Fruit fly (Drosophila melanogaster) whole organism, embryonic: ENCODE results near the gene mRpL55.

Experiments used
- Antp ChIP-seq: fragments of 200-800 bp; sonication (Bioruptor generic); optimal IDR thresholded peaks from 3 replicates; lab custom pipeline; 2016; ENCODE audit warnings: missing biosample characterization, missing genetic modification characterization
- CG1024 ChIP-seq: fragments of 200-800 bp; sonication (Bioruptor generic); IDR thresholded peaks from 2 replicates; pipeline ENCODE4 v1.3.6; 2022; ENCODE audit warnings: missing biosample characterization, missing genetic modification characterization
- CG10979 ChIP-seq: fragments of 200-800 bp; sonication (Bioruptor generic); optimal IDR thresholded peaks from 2 replicates; lab custom pipeline; 2018; ENCODE audit warnings: missing biosample characterization, mild to moderate bottlenecking, missing genetic modification characterization, moderate library complexity
- CG11398 ChIP-seq: fragments of 200-800 bp; sonication (Bioruptor generic); optimal IDR thresholded peaks from 2 replicates; lab custom pipeline; 2016; ENCODE audit warnings: missing biosample characterization, missing genetic modification characterization
- CG12769 ChIP-seq: fragments of 200-800 bp; sonication (Bioruptor generic); optimal IDR thresholded peaks from 2 replicates; lab custom pipeline; 2019; ENCODE audit warnings: missing biosample characterization, mild to moderate bottlenecking, missing genetic modification characterization, moderate library complexity
- CG15601 ChIP-seq: fragments of 200-800 bp; sonication (Bioruptor generic); optimal IDR thresholded peaks from 3 replicates; lab custom pipeline; 2019; ENCODE audit warnings: missing biosample characterization, mild to moderate bottlenecking, missing genetic modification characterization, moderate library complexity
- CG1602 ChIP-seq: fragments of 200-800 bp; sonication (Bioruptor generic); optimal IDR thresholded peaks from 3 replicates; lab custom pipeline; 2016; ENCODE audit warnings: missing biosample characterization, missing genetic modification characterization
- CG1603 ChIP-seq: fragments of 200-800 bp; sonication (Bioruptor generic); optimal IDR thresholded peaks from 2 replicates; lab custom pipeline; 2019; ENCODE audit warnings: missing biosample characterization, mild to moderate bottlenecking, missing genetic modification characterization, moderate library complexity
- CG17186 ChIP-seq: fragments of 200-800 bp; sonication (Bioruptor generic); optimal IDR thresholded peaks from 3 replicates; lab custom pipeline; 2017; ENCODE audit warnings: missing biosample characterization, missing genetic modification reagents, missing genetic modification characterization
- CG17361 ChIP-seq: fragments of 200-800 bp; sonication (Bioruptor generic); IDR thresholded peaks from 3 replicates; pipeline ENCODE4 v1.3.6; 2022; ENCODE audit warnings: missing biosample characterization, missing genetic modification characterization
- CG18262 ChIP-seq: fragments of 200-800 bp; optimal IDR thresholded peaks from 3 replicates; lab custom pipeline; 2019; ENCODE audit warnings: missing biosample characterization, mild to moderate bottlenecking, missing genetic modification characterization, moderate library complexity
- CG3065 ChIP-seq: fragments of 200-800 bp; sonication (Bioruptor generic); optimal IDR thresholded peaks from 2 replicates; lab custom pipeline; 2016; ENCODE audit warnings: missing biosample characterization, missing genetic modification characterization
- CG33557 ChIP-seq: fragments of 200-800 bp; sonication (Bioruptor generic); optimal IDR thresholded peaks from 2 replicates; lab custom pipeline; 2019; ENCODE audit warnings: missing biosample characterization, mild to moderate bottlenecking, missing genetic modification characterization, moderate library complexity
- CG9876 ChIP-seq: fragments of 200-800 bp; sonication (Bioruptor generic); optimal IDR thresholded peaks from 2 replicates; lab custom pipeline; 2016; ENCODE audit warnings: missing biosample characterization, missing genetic modification characterization
- Deaf1 ChIP-seq: fragments of 200-800 bp; optimal IDR thresholded peaks from 3 replicates; lab custom pipeline; 2019; ENCODE audit warnings: missing biosample characterization, mild to moderate bottlenecking, missing genetic modification characterization, moderate library complexity
- Dfd ChIP-seq, 2 experiments: fragments of >200 bp; optimal IDR thresholded peaks; 2 replicates each; lab custom pipeline; 2017; ENCODE audit warnings: missing biosample characterization in 2 of 2, missing genetic modification characterization in 2 of 2
- Drgx ChIP-seq: fragments of 200-800 bp; sonication (Bioruptor generic); IDR thresholded peaks from 2 replicates; pipeline ENCODE4 v1.3.6; 2022; ENCODE audit warnings: missing biosample characterization, missing genetic modification characterization
- Ets65A ChIP-seq: fragments of 200-800 bp; sonication (Bioruptor generic); peaks from one replicate; lab custom pipeline; 2016; ENCODE audit warnings: missing biosample characterization, missing genetic modification characterization
- Med ChIP-seq: fragments of 200-800 bp; sonication (Bioruptor generic); peaks from one replicate; lab custom pipeline; 2016; ENCODE audit warnings: missing biosample characterization, missing genetic modification characterization, mild to moderate bottlenecking, inconsistent platforms, moderate library complexity
- Meics ChIP-seq: fragments of 200-800 bp; sonication (Bioruptor generic); optimal IDR thresholded peaks from 2 replicates; lab custom pipeline; 2017; ENCODE audit warnings: missing biosample characterization, mild to moderate bottlenecking, missing genetic modification characterization
- Nf-YC ChIP-seq: fragments of 200-800 bp; optimal IDR thresholded peaks from 3 replicates; lab custom pipeline; 2019; ENCODE audit warnings: missing biosample characterization, mild to moderate bottlenecking, missing genetic modification characterization, moderate library complexity
- Sox102F ChIP-seq: fragments of 200-800 bp; sonication (Bioruptor generic); optimal IDR thresholded peaks from 2 replicates; lab custom pipeline; 2018; ENCODE audit warnings: missing biosample characterization, mild to moderate bottlenecking, missing genetic modification characterization, moderate library complexity
- Tbp ChIP-seq: fragments of >200 bp; optimal IDR thresholded peaks from 2 replicates; lab custom pipeline; 2018; ENCODE audit warnings: missing biosample characterization, missing genetic modification characterization
- abd-A ChIP-seq: fragments of 200-800 bp; sonication (Bioruptor generic); optimal IDR thresholded peaks from 3 replicates; lab custom pipeline; 2019; ENCODE audit warnings: missing biosample characterization, mild to moderate bottlenecking, missing genetic modification characterization, moderate library complexity
- amos ChIP-seq: fragments of 200-800 bp; sonication (Bioruptor generic); IDR thresholded peaks from 2 replicates; pipeline ENCODE4 v1.3.6; 2022; ENCODE audit warnings: missing biosample characterization, missing genetic modification characterization; ENCODE audit not compliant: partially characterized antibody
- bsh ChIP-seq, 2 experiments: fragments of 200-800 bp; sonication (Bioruptor generic); optimal IDR thresholded peaks; 2 replicates each; lab custom pipeline; 2017 to 2018; ENCODE audit warnings: mild to moderate bottlenecking in 2 of 2, missing biosample characterization in 2 of 2, missing genetic modification characterization in 2 of 2, moderate library complexity in 1 of 2
- dmrt11E ChIP-seq: fragments of 200-800 bp; sonication (Bioruptor generic); optimal IDR thresholded peaks from 3 replicates; lab custom pipeline; 2018; ENCODE audit warnings: missing biosample characterization, mild to moderate bottlenecking, missing genetic modification characterization, moderate library complexity
- gcm ChIP-seq: fragments of 200-800 bp; sonication (Bioruptor generic); optimal IDR thresholded peaks from 2 replicates; lab custom pipeline; 2019; ENCODE audit warnings: missing biosample characterization, mild to moderate bottlenecking, missing genetic modification characterization, moderate library complexity
- gem ChIP-seq: fragments of 200-800 bp; sonication (Bioruptor generic); optimal IDR thresholded peaks from 2 replicates; lab custom pipeline; 2019; ENCODE audit warnings: missing biosample characterization, mild to moderate bottlenecking, missing genetic modification characterization, moderate library complexity
- inv ChIP-seq: fragments of 200-800 bp; sonication (Bioruptor generic); IDR thresholded peaks from 2 replicates; pipeline ENCODE4 v1.3.6; 2022; ENCODE audit warnings: missing biosample characterization, missing genetic modification characterization; ENCODE audit not compliant: partially characterized antibody
- nmo ChIP-seq: fragments of 200-800 bp; sonication (Bioruptor generic); optimal IDR thresholded peaks from 2 replicates; lab custom pipeline; 2018; ENCODE audit warnings: missing biosample characterization, mild to moderate bottlenecking, missing genetic modification characterization, moderate library complexity
- pho ChIP-seq: fragments of 200-800 bp; sonication (Bioruptor generic); optimal IDR thresholded peaks from 2 replicates; lab custom pipeline; 2016; ENCODE audit warnings: missing biosample characterization, missing genetic modification characterization
- phol ChIP-seq: fragments of 200-800 bp; sonication (Bioruptor generic); optimal IDR thresholded peaks from 3 replicates; lab custom pipeline; 2018; ENCODE audit warnings: missing biosample characterization, mild to moderate bottlenecking, missing genetic modification characterization, moderate library complexity
- pnt ChIP-seq: fragments of 200-800 bp; sonication (Bioruptor generic); optimal IDR thresholded peaks from 3 replicates; lab custom pipeline; 2016; ENCODE audit warnings: missing biosample characterization, missing genetic modification characterization
- psq ChIP-seq: fragments of 200-800 bp; sonication (Bioruptor generic); optimal IDR thresholded peaks from 2 replicates; lab custom pipeline; 2017; ENCODE audit warnings: missing biosample characterization, missing genetic modification characterization
- sens ChIP-seq: fragments of 200-800 bp; sonication (Bioruptor generic); peaks from one replicate; lab custom pipeline; 2016; ENCODE audit warnings: missing biosample characterization, missing genetic modification characterization
- tgo ChIP-seq: fragments of 200-800 bp; sonication (Bioruptor generic); IDR thresholded peaks from 3 replicates; pipeline ENCODE4 v1.3.6; 2022; ENCODE audit warnings: missing biosample characterization, missing genetic modification characterization
- vvl ChIP-seq: fragments of 200-800 bp; sonication (Bioruptor generic); IDR thresholded peaks from 2 replicates; pipeline ENCODE4 v1.3.6; 2022; ENCODE audit warnings: missing biosample characterization, missing genetic modification characterization

mRpL55 gene

DNA sequence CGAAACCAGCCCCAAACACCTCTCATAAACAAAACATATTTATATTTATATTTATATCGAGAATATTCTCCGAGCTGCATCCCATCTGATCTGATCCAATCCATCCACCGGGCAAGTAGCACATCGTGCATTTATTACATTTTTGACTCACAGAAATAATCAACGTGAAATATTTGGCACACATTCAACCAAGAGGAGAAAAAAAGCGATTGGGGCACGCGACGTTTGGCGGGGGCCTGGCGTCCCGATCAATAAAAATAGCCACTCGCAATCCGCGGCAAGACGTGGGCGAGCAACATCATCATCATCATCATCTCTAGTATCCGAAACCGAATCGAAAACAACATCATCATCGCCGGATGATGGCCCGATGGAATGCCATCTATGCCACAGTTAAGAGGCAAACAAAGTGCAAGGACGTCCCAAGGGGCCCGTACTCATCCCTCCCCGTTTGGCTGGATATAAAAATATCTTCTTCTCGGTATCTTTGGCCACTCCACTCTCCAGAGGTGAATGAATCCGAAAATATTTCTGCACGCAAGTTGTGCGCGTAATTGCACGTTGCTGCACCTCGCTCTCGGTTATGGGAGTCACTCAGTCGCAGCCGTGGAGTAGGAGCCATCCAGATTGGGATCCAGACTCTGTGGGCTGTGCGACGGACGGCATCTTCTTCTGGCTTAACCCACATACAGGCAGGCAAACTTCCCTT is 13.9 kb downstream of the mRpL55 start (continued):
- TF ChIP-seq CG11398 (GFP tag; lab: Kevin White, UChicago) = no peak
- no peak for TF ChIP-seq Antp
- TF ChIP-seq CG12769 (tag; lab: Kevin White, UChicago) = peak; percentile 63
- no peak for TF ChIP-seq Dfd (GFP tag; optimal IDR thresholded peaks at IDR 0.05; lab: Kevin White, UChicago)
- peak; percentile 6 for TF ChIP-seq abd-A (tag; lab: Kevin White, UChicago)
- no peak for TF ChIP-seq gcm (GFP tag; lab: Kevin White, UChicago)
- no peak for TF ChIP-seq psq
- TF ChIP-seq, all 482 proteins: peak for 8

DNA sequence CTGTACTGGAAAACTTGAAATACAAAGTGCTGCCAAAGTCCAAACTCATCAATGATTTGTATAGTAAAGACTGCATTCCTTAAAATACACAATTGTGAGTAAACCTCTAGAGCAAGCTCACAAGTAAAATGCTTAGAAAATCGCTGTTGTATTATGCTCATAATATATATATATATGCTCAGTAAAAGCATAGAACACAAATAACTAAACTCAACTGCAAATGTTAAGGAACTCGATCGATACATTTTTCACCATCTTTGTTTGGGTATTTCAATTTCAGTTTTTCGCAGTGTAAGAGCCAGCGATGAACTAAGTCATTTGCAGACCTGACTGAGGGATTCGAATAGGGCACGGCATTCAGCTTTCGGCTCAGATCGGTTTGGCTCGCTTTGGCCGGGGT is 15.6 kb downstream of the mRpL55 start:
- TF ChIP-seq bsh (GFP tag; optimal IDR thresholded peaks at IDR 0.05; lab: Kevin White, UChicago) (peak in 1 of 2 experiments; percentile 14), pho (GFP tag; lab: Kevin White, UChicago) (no peak)
- TF ChIP-seq, all 482 proteins: peak for 1

DNA sequence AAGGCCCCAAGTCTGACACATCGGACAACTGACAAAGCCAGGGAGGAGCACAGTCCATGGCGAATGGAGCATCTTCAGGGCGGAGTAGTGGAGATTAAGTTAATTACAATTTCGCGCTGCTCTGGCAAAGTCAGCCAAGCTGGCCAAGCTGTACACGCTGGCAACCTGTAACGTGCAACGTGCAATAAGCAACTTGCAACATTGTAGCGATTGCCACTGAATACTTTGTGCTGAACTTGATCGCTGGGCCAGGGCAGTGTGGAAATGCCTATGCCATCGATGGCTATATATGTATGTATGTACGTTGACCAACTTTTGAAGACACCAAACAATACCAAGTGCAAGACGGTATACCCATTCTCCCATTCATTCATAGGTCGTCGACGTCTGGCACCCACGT is 16.8 kb downstream of the mRpL55 start:
- no peak for TF ChIP-seq CG3065 (GFP tag; lab: Kevin White, UChicago)
- no peak for TF ChIP-seq Tbp (GFP tag; lab: Kevin White, UChicago)
- no peak for TF ChIP-seq CG1024
- no peak for TF ChIP-seq CG15601 (tag; lab: Kevin White, UChicago)
- TF ChIP-seq Deaf1 (tag; lab: Kevin White, UChicago) = no peak
- TF ChIP-seq Sox102F = no peak
- no peak for TF ChIP-seq CG17186 (GFP tag; lab: Kevin White, UChicago)
- TF ChIP-seq CG9876 (GFP tag; lab: Kevin White, UChicago) = no peak
- TF ChIP-seq Meics (GFP tag; lab: Kevin White, UChicago) = no peak
- TF ChIP-seq CG1602 = no peak
- no peak for TF ChIP-seq vvl (GFP tag; lab: Robert Waterston, UW)
- no peak for TF ChIP-seq amos (GFP tag; lab: Robert Waterston, UW)
- TF ChIP-seq tgo = no peak
- TF ChIP-seq Antp = no peak
- TF ChIP-seq CG33557 (GFP tag; lab: Kevin White, UChicago) = no peak
- no peak for TF ChIP-seq CG1603 (tag; lab: Kevin White, UChicago)

DNA sequence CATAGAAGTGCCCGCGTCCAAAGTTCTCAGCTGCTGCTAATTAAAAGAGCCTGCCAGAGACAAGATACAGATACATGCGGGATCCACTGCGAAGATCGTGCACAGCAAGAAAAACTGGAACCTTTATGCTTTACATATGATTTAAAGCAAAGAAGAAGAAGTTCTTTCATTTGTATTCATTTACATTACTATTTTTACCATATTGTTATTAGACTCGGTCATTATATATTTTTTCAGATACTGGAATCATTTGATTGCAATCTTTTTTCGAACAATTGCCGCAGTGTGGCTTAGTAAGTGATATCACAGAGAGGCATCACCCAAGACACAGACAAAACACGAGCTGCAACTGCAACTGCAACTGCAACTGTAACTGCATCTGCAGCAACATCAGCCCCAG is 19.6 kb downstream of the mRpL55 start:
- TF ChIP-seq gem (tag; lab: Kevin White, UChicago) (peak; percentile 2), bsh (GFP tag; optimal IDR thresholded peaks at IDR 0.05; lab: Kevin White, UChicago) (peak in 1 of 2 experiments; percentile 22), inv (GFP tag; lab: Robert Waterston, UW) (no peak), Nf-YC (tag; lab: Kevin White, UChicago) (no peak), Ets65A (GFP tag; lab: Kevin White, UChicago) (peak; percentile 80), pnt (no peak), CG17361 (GFP tag; lab: Robert Waterston, UW) (no peak), sens (peak; percentile 74), Med (GFP tag; lab: Kevin White, UChicago) (peak; percentile 39), CG18262 (tag; lab: Kevin White, UChicago) (peak; percentile 14), Drgx (GFP tag; lab: Robert Waterston, UW) (peak; percentile 67), phol (tag; lab: Kevin White, UChicago) (peak; percentile 9), gcm (GFP tag; lab: Kevin White, UChicago) (peak; percentile 30), CG10979 (tag; lab: Kevin White, UChicago) (peak; percentile 8), dmrt11E (tag; lab: Kevin White, UChicago) (peak; percentile 25), nmo (peak; percentile 3)
